Worm (Caenorhabditis elegans): ENCODE data around the gene C52B9.8.

DNA sequence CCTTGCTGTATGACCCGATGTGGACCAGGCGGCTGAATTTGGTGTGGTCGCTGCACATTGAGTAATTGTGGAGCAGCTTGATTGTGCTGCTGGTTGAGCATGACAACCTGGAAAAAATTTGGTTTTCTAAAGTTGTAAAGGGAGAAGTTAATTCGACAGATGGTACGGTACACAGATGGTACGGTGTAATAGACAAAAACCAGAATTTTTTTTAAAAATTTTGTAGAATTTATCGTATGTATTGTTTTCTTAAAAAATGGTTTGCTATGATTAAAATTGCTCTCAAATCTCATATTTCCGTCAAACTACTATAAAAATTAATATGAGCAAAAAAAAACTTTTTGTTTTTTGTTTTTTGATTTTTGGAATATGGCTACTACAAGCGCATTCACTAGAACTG lies 4.7 kb downstream of the C52B9.8 start, which contains the start of gene pqn-15:
- no peak for TF ChIP-seq him-1 (tag; optimal IDR thresholded peaks at IDR 0.05)
- TF ChIP-seq dao-5 (tag; optimal IDR thresholded peaks at IDR 0.05), result no peak

Measured in whole organism, L4/young adult.